Worm (Caenorhabditis elegans) whole organism, early embryonic: ENCODE measurements around the gene ears-2.

ENCODE experiments used
- F13C5.2 ChIP-seq: sonication (generic microtip); optimal IDR thresholded peaks from 2 replicates; lab custom pipeline; 2017; ENCODE audit warnings: mild to moderate bottlenecking, missing genetic modification characterization, inconsistent platforms, missing compliant biosample characterization
- aly-1 ChIP-seq: sonication (generic microtip); optimal IDR thresholded peaks from 2 replicates; lab custom pipeline; 2016; ENCODE audit warnings: missing genetic modification characterization, missing compliant biosample characterization
- ama-1 ChIP-seq: fragments of 150-350 bp; optimal IDR thresholded peaks from 2 replicates; lab custom pipeline; 2014
- ets-7 ChIP-seq: sonication (generic microtip); optimal IDR thresholded peaks from 2 replicates; lab custom pipeline; 2016; ENCODE audit warnings: missing genotype, missing genetic modification characterization, missing compliant biosample characterization
- flt-1 ChIP-seq: fragments of 200-800 bp; sonication (Bioruptor generic); IDR thresholded peaks from 2 replicates; pipeline ENCODE4 v1.3.6; 2022; ENCODE audit warnings: missing genetic modification characterization, missing compliant biosample characterization
- hmbx-1 ChIP-seq: sonication (generic microtip); optimal IDR thresholded peaks from 2 replicates; lab custom pipeline; 2016; ENCODE audit warnings: mild to moderate bottlenecking, missing genetic modification characterization, missing compliant biosample characterization
- hmg-4 ChIP-seq: fragments of 200-800 bp; sonication (Bioruptor generic); optimal IDR thresholded peaks from 2 replicates; lab custom pipeline; 2018; ENCODE audit warnings: mild to moderate bottlenecking, missing genetic modification characterization, missing compliant biosample characterization
- scrt-1 ChIP-seq: fragments of 200-800 bp; sonication (Bioruptor generic); IDR thresholded peaks from 2 replicates; pipeline ENCODE4 v1.3.6; 2022; ENCODE audit warnings: missing genetic modification characterization, missing compliant biosample characterization

DNA sequence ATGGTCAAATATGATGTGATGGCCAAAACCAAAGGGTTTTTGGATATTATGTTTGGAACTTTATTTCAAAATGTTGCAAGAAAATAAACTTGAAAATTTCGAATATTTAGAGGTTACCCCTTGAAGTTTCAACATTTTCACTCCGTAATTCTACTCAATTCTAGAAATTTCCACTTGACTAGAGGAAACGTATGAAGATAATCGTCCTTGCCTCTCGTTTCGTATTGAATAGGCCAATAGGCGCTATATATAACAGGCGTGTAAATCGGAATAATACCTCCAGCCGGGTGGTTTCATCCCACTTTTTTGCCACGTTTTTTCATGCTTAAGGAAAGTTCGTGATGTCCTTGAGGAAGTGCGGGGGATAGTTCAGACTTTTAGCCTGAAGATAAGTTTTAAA is 47.0 kb downstream of the ears-2 start:
- no peak for TF ChIP-seq ama-1 (lab: Kevin White, UChicago)
- no peak for TF ChIP-seq aly-1 (tag; lab: Kevin White, UChicago)
- no peak for TF ChIP-seq F13C5.2 (tag; lab: Kevin White, UChicago)
- no peak for TF ChIP-seq scrt-1 (GFP tag; lab: Robert Waterston, UW)
- TF ChIP-seq flt-1: no peak
- no peak for TF ChIP-seq ets-7 (tag; lab: Kevin White, UChicago)
- TF ChIP-seq hmbx-1: no peak
- TF ChIP-seq hmg-4 (GFP tag; lab: Kevin White, UChicago): no peak
